Worm (Caenorhabditis elegans) whole organism, L2 larva: ENCODE data around the gene ctf-4.

Experiments
- F13H6.1 ChIP-seq: sonication (generic microtip); optimal IDR thresholded peaks from 2 replicates; lab custom pipeline; 2016; ENCODE audit warnings: missing genetic modification characterization, missing compliant biosample characterization
- ZK546.5 ChIP-seq: sonication (generic microtip); optimal IDR thresholded peaks from 2 replicates; lab custom pipeline; 2017; ENCODE audit warnings: missing biosample characterization, missing genetic modification characterization
- egl-27 ChIP-seq: sonication (generic microtip); optimal IDR thresholded peaks from 3 replicates; lab custom pipeline; 2017; ENCODE audit warnings: missing biosample characterization, missing genetic modification reagents, missing genetic modification characterization
- elt-1 ChIP-seq: fragments of 150-350 bp; optimal IDR thresholded peaks from 2 replicates; lab custom pipeline; 2014; ENCODE audit warnings: missing biosample characterization, missing genetic modification characterization
- fos-1 ChIP-seq: fragments of 150-350 bp; optimal IDR thresholded peaks from 2 replicates; lab custom pipeline; 2014; ENCODE audit warnings: missing biosample characterization, missing genetic modification characterization
- lin-39 ChIP-seq: fragments of 150-350 bp; optimal IDR thresholded peaks from 2 replicates; lab custom pipeline; 2014; ENCODE audit warnings: missing biosample characterization, missing genetic modification reagents, missing genetic modification characterization
- lsy-2 ChIP-seq, 2 experiments: fragments of 150-350 bp in 1 of 2; sonication (generic microtip) in 1 of 2; optimal IDR thresholded peaks; 2 replicates each; lab custom pipeline; 2014 to 2017; ENCODE audit warnings: missing biosample characterization in 2 of 2, missing genetic modification characterization in 2 of 2
- mab-5 ChIP-seq: fragments of 150-350 bp; optimal IDR thresholded peaks from 2 replicates; lab custom pipeline; 2014; ENCODE audit warnings: missing biosample characterization, missing genetic modification characterization
- mdl-1 ChIP-seq, 2 experiments: fragments of 150-350 bp in 1 of 2; sonication (generic microtip) in 1 of 2; optimal IDR thresholded peaks; 2 replicates each; lab custom pipeline; 2017; ENCODE audit warnings: missing biosample characterization in 2 of 2, missing genetic modification characterization in 2 of 2
- nhr-11 ChIP-seq: fragments of 150-350 bp; optimal IDR thresholded peaks from 2 replicates; lab custom pipeline; 2014; ENCODE audit warnings: missing biosample characterization, missing genetic modification characterization
- nhr-129 ChIP-seq: fragments of 150-350 bp; optimal IDR thresholded peaks from 2 replicates; lab custom pipeline; 2014; ENCODE audit warnings: missing biosample characterization, missing genetic modification characterization
- nhr-237 ChIP-seq: fragments of 150-350 bp; optimal IDR thresholded peaks from 2 replicates; lab custom pipeline; 2014; ENCODE audit warnings: missing biosample characterization, missing genetic modification characterization
- nhr-6 ChIP-seq: fragments of 150-350 bp; optimal IDR thresholded peaks from 2 replicates; lab custom pipeline; 2014; ENCODE audit warnings: missing biosample characterization, missing genetic modification characterization
- sem-4 ChIP-seq: fragments of 150-350 bp; optimal IDR thresholded peaks from 2 replicates; lab custom pipeline; 2014; ENCODE audit warnings: missing biosample characterization, missing genetic modification reagents, missing genetic modification characterization
- sma-3 ChIP-seq: sonication (generic microtip); optimal IDR thresholded peaks from 2 replicates; lab custom pipeline; 2016; ENCODE audit warnings: missing genetic modification reagents, missing genetic modification characterization, missing compliant biosample characterization
- sma-9 ChIP-seq, 2 experiments: fragments of 150-350 bp in 1 of 2; sonication (generic microtip) in 1 of 2; optimal IDR thresholded peaks; 2 replicates each; lab custom pipeline; 2014 to 2016; ENCODE audit warnings: missing genetic modification characterization in 2 of 2, mild to moderate bottlenecking in 1 of 2, missing biosample characterization in 1 of 2, missing compliant biosample characterization in 1 of 2, missing genetic modification reagents in 1 of 2, moderate library complexity in 1 of 2
- unc-39 ChIP-seq: fragments of 150-350 bp; optimal IDR thresholded peaks from 2 replicates; lab custom pipeline; 2014; ENCODE audit warnings: missing biosample characterization, missing genetic modification characterization
- unc-62 ChIP-seq: fragments of 150-350 bp; optimal IDR thresholded peaks from 2 replicates; lab custom pipeline; 2014; ENCODE audit warnings: missing biosample characterization, missing genetic modification reagents, missing genetic modification characterization
- zag-1 ChIP-seq: fragments of 150-350 bp; optimal IDR thresholded peaks from 2 replicates; lab custom pipeline; 2014; ENCODE audit warnings: missing biosample characterization, missing genetic modification characterization
- ztf-11 ChIP-seq: sonication (generic microtip); optimal IDR thresholded peaks from 2 replicates; lab custom pipeline; 2017; ENCODE audit warnings: missing biosample characterization, missing genetic modification characterization
- ztf-4 ChIP-seq: fragments of 150-350 bp; optimal IDR thresholded peaks from 2 replicates; lab custom pipeline; 2014; ENCODE audit warnings: missing biosample characterization, missing genetic modification characterization

Gene ctf-4

DNA sequence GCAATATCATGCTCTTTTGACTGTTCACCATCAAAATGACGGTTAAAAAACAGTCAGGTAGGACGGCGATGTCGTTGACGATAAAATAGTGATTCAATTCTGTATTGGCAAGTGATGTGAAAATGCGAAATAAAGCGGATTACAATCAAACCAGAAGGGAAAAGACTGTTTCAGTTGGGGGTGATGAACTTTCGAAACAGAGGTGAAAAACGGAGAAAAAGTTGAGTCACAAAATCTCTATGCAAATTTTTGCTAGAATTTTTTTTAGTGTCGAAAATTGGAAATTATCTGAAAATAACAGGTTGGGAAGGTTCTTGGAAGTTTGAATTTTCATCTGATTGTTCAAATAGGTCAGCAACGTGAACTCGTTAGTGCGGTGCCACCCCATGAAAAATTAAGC is 43.6 kb downstream of the ctf-4 start, which contains the start of gene nas-31:
nas-31 (minus strand) TSS at position 101 of the 400 bp plus-strand sequence.
- TF ChIP-seq lin-39 (tag; lab: Kevin White, UChicago) (no peak), nhr-11 (tag; lab: Kevin White, UChicago) (no peak), nhr-237 (no peak), zag-1 (tag; lab: Kevin White, UChicago) (no peak), ZK546.5 (tag; lab: Kevin White, UChicago) (no peak), unc-62 (GFP tag; lab: Kevin White, UChicago) (no peak), mab-5 (no peak), unc-39 (tag; lab: Kevin White, UChicago) (no peak), nhr-129 (tag; lab: Kevin White, UChicago) (no peak), elt-1 (tag; lab: Kevin White, UChicago) (no peak)

DNA sequence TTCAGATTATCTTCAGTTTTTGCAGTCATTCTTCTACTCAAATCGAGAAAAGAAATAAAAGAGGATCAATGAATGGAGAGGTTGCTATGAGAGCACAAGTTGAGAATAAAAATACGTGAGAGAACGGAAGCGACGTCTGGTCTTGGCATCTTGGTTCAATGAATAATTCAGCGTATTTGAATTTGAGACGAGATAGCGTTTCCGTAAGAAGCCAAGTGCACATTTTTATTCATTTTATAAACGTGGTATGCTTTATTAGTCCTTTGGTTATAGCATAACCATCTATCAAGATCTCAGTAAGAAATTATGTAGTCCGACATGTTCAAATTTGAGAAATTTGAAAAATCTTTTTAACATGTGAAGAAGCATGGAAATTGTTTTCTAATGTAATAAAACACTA is 47.0 kb downstream of the ctf-4 start, which contains the start of gene F58B4.2:
F58B4.2 (minus strand) TSS at position 101 of the 400 bp plus-strand sequence.
- TF ChIP-seq ztf-4 (tag; lab: Kevin White, UChicago) (no peak), egl-27 (no peak), lsy-2 (tag; optimal IDR thresholded peaks at IDR 0.05; lab: Kevin White, UChicago) (no peak), mdl-1 (tag; optimal IDR thresholded peaks at IDR 0.05; lab: Kevin White, UChicago) (no peak), nhr-6 (tag; lab: Kevin White, UChicago) (no peak), unc-62 (GFP tag; lab: Kevin White, UChicago) (no peak), sma-3 (GFP tag; lab: Kevin White, UChicago) (no peak)

DNA sequence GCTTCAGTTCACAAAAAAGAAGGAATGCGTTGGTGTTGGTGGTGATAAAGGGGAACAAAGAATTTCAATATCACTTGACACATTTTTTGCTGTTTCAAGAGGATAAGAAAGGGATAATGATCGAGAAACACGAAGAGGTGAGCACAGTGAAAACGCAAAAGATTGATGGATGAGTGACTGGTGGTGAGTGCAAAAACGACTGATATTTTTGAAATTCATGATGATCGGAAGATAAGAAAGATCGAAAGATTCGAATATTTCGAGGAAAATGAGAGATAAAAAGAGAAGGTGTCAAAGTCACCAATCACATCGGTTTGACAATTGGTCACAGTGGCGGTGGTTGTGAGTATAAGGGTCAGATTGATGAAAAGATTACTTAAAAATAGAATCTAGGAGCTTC is 49.4 kb downstream of the ctf-4 start:
- TF ChIP-seq F13H6.1 (peak; percentile 34), nhr-129 (tag; lab: Kevin White, UChicago) (peak; percentile 63), sem-4 (tag; lab: Kevin White, UChicago) (no peak), fos-1 (no peak), ztf-11 (tag; lab: Kevin White, UChicago) (no peak), sma-9 (GFP tag; optimal IDR thresholded peaks at IDR 0.05; lab: Kevin White, UChicago) (peak; percentile 12), sma-9 (tag; optimal IDR thresholded peaks at IDR 0.05; lab: Kevin White, UChicago) (no peak)
- TF ChIP-seq, all 48 proteins: peak for 3
